Fruit fly (Drosophila melanogaster) whole organism, embryonic: ENCODE measurements around the gene CG3294.
A peak's percentile ranks its signal among the peaks of the same experiment; 100 is the strongest.

Experiments
- CG10209 ChIP-seq: fragments of 200-800 bp; sonication (Bioruptor generic); optimal IDR thresholded peaks from 3 replicates; lab custom pipeline; 2017; ENCODE audit warnings: missing biosample characterization, mild to moderate bottlenecking, missing genetic modification characterization, missing genetic modification reagents
- CG10431 ChIP-seq: fragments of 200-800 bp; sonication (Bioruptor generic); optimal IDR thresholded peaks from 3 replicates; lab custom pipeline; 2018; ENCODE audit warnings: missing biosample characterization, mild to moderate bottlenecking, missing genetic modification characterization
- CG12071 ChIP-seq: fragments of 200-800 bp; sonication (Bioruptor generic); optimal IDR thresholded peaks from 3 replicates; lab custom pipeline; 2018; ENCODE audit warnings: missing biosample characterization, mild to moderate bottlenecking, missing genetic modification characterization
- CG12104 ChIP-seq: fragments of 200-800 bp; sonication (Bioruptor generic); optimal IDR thresholded peaks from 3 replicates; lab custom pipeline; 2016; ENCODE audit warnings: missing biosample characterization, missing genetic modification characterization
- CG12219 ChIP-seq: fragments of 200-800 bp; sonication (Bioruptor generic); optimal IDR thresholded peaks from 3 replicates; lab custom pipeline; 2018; ENCODE audit warnings: missing biosample characterization, mild to moderate bottlenecking, missing genetic modification characterization
- CG14710 ChIP-seq: fragments of 200-800 bp; sonication (Bioruptor generic); optimal IDR thresholded peaks from 3 replicates; lab custom pipeline; 2019; ENCODE audit warnings: missing biosample characterization, mild to moderate bottlenecking, missing genetic modification characterization, moderate library complexity
- CG15011 ChIP-seq: fragments of 200-800 bp; sonication (Bioruptor generic); optimal IDR thresholded peaks from 3 replicates; lab custom pipeline; 2018; ENCODE audit warnings: missing biosample characterization, mild to moderate bottlenecking, missing genetic modification characterization
- CG15073 ChIP-seq: fragments of 200-800 bp; sonication (Bioruptor generic); optimal IDR thresholded peaks from 2 replicates; lab custom pipeline; 2016; ENCODE audit warnings: missing biosample characterization, missing genetic modification characterization
- CG15601 ChIP-seq: fragments of 200-800 bp; sonication (Bioruptor generic); optimal IDR thresholded peaks from 3 replicates; lab custom pipeline; 2019; ENCODE audit warnings: missing biosample characterization, mild to moderate bottlenecking, missing genetic modification characterization, moderate library complexity
- CG1647 ChIP-seq: fragments of 200-800 bp; sonication (Bioruptor generic); optimal IDR thresholded peaks from 3 replicates; lab custom pipeline; 2016; ENCODE audit warnings: missing biosample characterization, missing genetic modification characterization
- CG17912 ChIP-seq: fragments of 200-800 bp; sonication (Bioruptor generic); optimal IDR thresholded peaks from 2 replicates; lab custom pipeline; 2018; ENCODE audit warnings: missing biosample characterization, mild to moderate bottlenecking, missing genetic modification characterization
- CG1792 ChIP-seq: fragments of 200-800 bp; sonication (Bioruptor generic); optimal IDR thresholded peaks from 2 replicates; lab custom pipeline; 2016; ENCODE audit warnings: missing biosample characterization, missing genetic modification characterization
- CG31365 ChIP-seq: fragments of 200-800 bp; sonication (Bioruptor generic); optimal IDR thresholded peaks from 2 replicates; lab custom pipeline; 2018; ENCODE audit warnings: missing biosample characterization, mild to moderate bottlenecking, missing genetic modification characterization
- CG4424 ChIP-seq: fragments of 200-800 bp; sonication (Bioruptor generic); optimal IDR thresholded peaks from 3 replicates; lab custom pipeline; 2016; ENCODE audit warnings: missing biosample characterization, missing genetic modification characterization
- CG7372 ChIP-seq: fragments of 200-800 bp; sonication (Bioruptor generic); IDR thresholded peaks from 2 replicates; pipeline ENCODE4 v1.3.6; 2022; ENCODE audit warnings: missing biosample characterization, missing genetic modification characterization
- CG8359 ChIP-seq: fragments of 200-800 bp; sonication (Bioruptor generic); optimal IDR thresholded peaks from 2 replicates; lab custom pipeline; 2017; ENCODE audit warnings: missing biosample characterization, mild to moderate bottlenecking, missing genetic modification characterization, borderline replicate concordance
- Dll ChIP-seq: fragments of 200-800 bp; sonication (Bioruptor generic); IDR thresholded peaks from 4 replicates; pipeline ENCODE4 v1.3.6; 2022; ENCODE audit warnings: missing biosample characterization, missing genetic modification characterization; ENCODE audit not compliant: partially characterized antibody
- Fer2 ChIP-seq: fragments of 200-800 bp; sonication (Bioruptor generic); optimal IDR thresholded peaks from 2 replicates; lab custom pipeline; 2018; ENCODE audit warnings: missing biosample characterization, mild to moderate bottlenecking, missing genetic modification characterization, moderate library complexity
- Hr3 ChIP-seq: fragments of 200-800 bp; sonication (Bioruptor generic); optimal IDR thresholded peaks from 3 replicates; lab custom pipeline; 2016; ENCODE audit warnings: missing biosample characterization, missing genetic modification characterization
- Mes4 ChIP-seq: fragments of 200-800 bp; sonication (Bioruptor generic); optimal IDR thresholded peaks from 2 replicates; lab custom pipeline; 2016; ENCODE audit warnings: missing biosample characterization, missing genetic modification characterization
- Nf-YA ChIP-seq: fragments of 200-800 bp; sonication (Bioruptor generic); IDR thresholded peaks from 2 replicates; pipeline ENCODE4 v1.3.6; 2022; ENCODE audit warnings: missing biosample characterization, missing genetic modification characterization
- Pdp1 ChIP-seq, 2 experiments: fragments of 200-800 bp; sonication (Bioruptor generic); optimal IDR thresholded peaks; 3 replicates each; lab custom pipeline; 2016; ENCODE audit warnings: missing biosample characterization in 2 of 2, missing genetic modification characterization in 2 of 2, mild to moderate bottlenecking in 1 of 2, moderate library complexity in 1 of 2
- Scr ChIP-seq: fragments of 200-800 bp; sonication (Bioruptor generic); IDR thresholded peaks from 2 replicates; pipeline ENCODE4 v1.3.6; 2022; ENCODE audit warnings: missing biosample characterization, missing genetic modification characterization; ENCODE audit not compliant: partially characterized antibody
- ab ChIP-seq: fragments of 200-800 bp; sonication (Bioruptor generic); optimal IDR thresholded peaks from 2 replicates; lab custom pipeline; 2016; ENCODE audit warnings: missing biosample characterization, missing genetic modification characterization
- az2 ChIP-seq: fragments of 200-800 bp; sonication (Bioruptor generic); optimal IDR thresholded peaks from 3 replicates; lab custom pipeline; 2016; ENCODE audit warnings: missing biosample characterization, missing genetic modification characterization
- bsh ChIP-seq, 2 experiments: fragments of 200-800 bp; sonication (Bioruptor generic); optimal IDR thresholded peaks; 2 replicates each; lab custom pipeline; 2017 to 2018; ENCODE audit warnings: mild to moderate bottlenecking in 2 of 2, missing biosample characterization in 2 of 2, missing genetic modification characterization in 2 of 2, moderate library complexity in 1 of 2
- cg ChIP-seq: fragments of 200-800 bp; sonication (Bioruptor generic); optimal IDR thresholded peaks from 3 replicates; lab custom pipeline; 2019; ENCODE audit warnings: missing biosample characterization, mild to moderate bottlenecking, missing genetic modification characterization, moderate library complexity
- chif ChIP-seq, 2 experiments: fragments of 200-800 bp; sonication (Bioruptor generic); optimal IDR thresholded peaks; 3 replicates each; lab custom pipeline; 2016; ENCODE audit warnings: missing biosample characterization in 2 of 2, missing genetic modification characterization in 2 of 2
- esg ChIP-seq: fragments of 200-800 bp; sonication (Bioruptor generic); conservative IDR thresholded peaks from 2 replicates; pipeline ENCODE4 v1.3.6; 2022; ENCODE audit warnings: missing biosample characterization, missing genetic modification characterization
- fd96Cb ChIP-seq: fragments of 200-800 bp; sonication (Bioruptor generic); optimal IDR thresholded peaks from 2 replicates; lab custom pipeline; 2018; ENCODE audit warnings: missing biosample characterization, mild to moderate bottlenecking, missing genetic modification characterization, moderate library complexity
- grn ChIP-seq: fragments of 200-800 bp; sonication (Bioruptor generic); optimal IDR thresholded peaks from 3 replicates; lab custom pipeline; 2017; ENCODE audit warnings: missing biosample characterization, missing genetic modification characterization
- gsb-n ChIP-seq: fragments of 200-800 bp; sonication (Bioruptor generic); optimal IDR thresholded peaks from 3 replicates; lab custom pipeline; 2018; ENCODE audit warnings: missing biosample characterization, mild to moderate bottlenecking, missing genetic modification characterization
- her ChIP-seq: fragments of 200-800 bp; sonication (Bioruptor generic); optimal IDR thresholded peaks from 2 replicates; lab custom pipeline; 2016; ENCODE audit warnings: missing biosample characterization, missing genetic modification characterization
- kah ChIP-seq: fragments of 200-800 bp; sonication (Bioruptor generic); optimal IDR thresholded peaks from 2 replicates; lab custom pipeline; 2018; ENCODE audit warnings: missing biosample characterization, mild to moderate bottlenecking, missing genetic modification characterization
- kni ChIP-seq: fragments of 200-800 bp; sonication (Bioruptor generic); optimal IDR thresholded peaks from 3 replicates; lab custom pipeline; 2017; ENCODE audit warnings: mild to moderate bottlenecking, missing biosample characterization, missing genetic modification reagents, missing genetic modification characterization
- knrl ChIP-seq: fragments of 200-800 bp; sonication (Bioruptor generic); IDR thresholded peaks from 3 replicates; pipeline ENCODE4 v1.3.6; 2022; ENCODE audit warnings: missing biosample characterization, missing genetic modification characterization; ENCODE audit not compliant: partially characterized antibody
- lov ChIP-seq, 2 experiments: fragments of 200-800 bp in 1 of 2; fragments of >200 bp in 1 of 2; sonication (Bioruptor generic) in 1 of 2; IDR thresholded peaks in 1 of 2; optimal IDR thresholded peaks in 1 of 2; 2 replicates in 1 of 2; 3 replicates in 1 of 2; pipeline versions ENCODE4 v1.3.6 to Lab custom; 2017 to 2022; ENCODE audit warnings: missing biosample characterization in 1 of 2, missing genetic modification characterization in 1 of 2
- nmo ChIP-seq: fragments of 200-800 bp; sonication (Bioruptor generic); optimal IDR thresholded peaks from 2 replicates; lab custom pipeline; 2018; ENCODE audit warnings: missing biosample characterization, mild to moderate bottlenecking, missing genetic modification characterization, moderate library complexity
- phol ChIP-seq: fragments of 200-800 bp; sonication (Bioruptor generic); optimal IDR thresholded peaks from 3 replicates; lab custom pipeline; 2018; ENCODE audit warnings: missing biosample characterization, mild to moderate bottlenecking, missing genetic modification characterization, moderate library complexity
- pum ChIP-seq: fragments of 200-800 bp; sonication (Bioruptor generic); optimal IDR thresholded peaks from 2 replicates; lab custom pipeline; 2016; ENCODE audit warnings: missing biosample characterization, missing genetic modification characterization
- schlank ChIP-seq: fragments of 200-800 bp; sonication (Bioruptor generic); optimal IDR thresholded peaks from 2 replicates; lab custom pipeline; 2018; ENCODE audit warnings: missing biosample characterization, mild to moderate bottlenecking, missing genetic modification characterization
- sqz ChIP-seq: fragments of 200-800 bp; sonication (Bioruptor generic); optimal IDR thresholded peaks from 3 replicates; lab custom pipeline; 2018; ENCODE audit warnings: missing biosample characterization, mild to moderate bottlenecking, missing genetic modification characterization
- stc ChIP-seq: fragments of 200-800 bp; sonication (Bioruptor generic); IDR thresholded peaks from 2 replicates; pipeline ENCODE4 v1.3.6; 2022; ENCODE audit warnings: missing biosample characterization, missing genetic modification characterization
- tin ChIP-seq: fragments of 200-800 bp; sonication (Bioruptor generic); optimal IDR thresholded peaks from 3 replicates; lab custom pipeline; 2016; ENCODE audit warnings: missing biosample characterization, missing genetic modification characterization
- ttk ChIP-seq: fragments of 200-800 bp; sonication (Bioruptor generic); IDR thresholded peaks from 2 replicates; pipeline ENCODE4 v2.1.2; 2022; ENCODE audit warnings: missing biosample characterization, missing genetic modification characterization
- tup ChIP-seq: fragments of 200-800 bp; sonication (Bioruptor generic); optimal IDR thresholded peaks from 2 replicates; lab custom pipeline; 2016; ENCODE audit warnings: missing biosample characterization, mild to moderate bottlenecking, missing genetic modification characterization, moderate library complexity
- yki ChIP-seq: fragments of >200 bp; optimal IDR thresholded peaks from 3 replicates; lab custom pipeline; 2018
- zf30C ChIP-seq: fragments of 200-800 bp; sonication (Bioruptor generic); optimal IDR thresholded peaks from 3 replicates; lab custom pipeline; 2018; ENCODE audit warnings: missing biosample characterization, mild to moderate bottlenecking, missing genetic modification characterization

CG3294 gene

DNA sequence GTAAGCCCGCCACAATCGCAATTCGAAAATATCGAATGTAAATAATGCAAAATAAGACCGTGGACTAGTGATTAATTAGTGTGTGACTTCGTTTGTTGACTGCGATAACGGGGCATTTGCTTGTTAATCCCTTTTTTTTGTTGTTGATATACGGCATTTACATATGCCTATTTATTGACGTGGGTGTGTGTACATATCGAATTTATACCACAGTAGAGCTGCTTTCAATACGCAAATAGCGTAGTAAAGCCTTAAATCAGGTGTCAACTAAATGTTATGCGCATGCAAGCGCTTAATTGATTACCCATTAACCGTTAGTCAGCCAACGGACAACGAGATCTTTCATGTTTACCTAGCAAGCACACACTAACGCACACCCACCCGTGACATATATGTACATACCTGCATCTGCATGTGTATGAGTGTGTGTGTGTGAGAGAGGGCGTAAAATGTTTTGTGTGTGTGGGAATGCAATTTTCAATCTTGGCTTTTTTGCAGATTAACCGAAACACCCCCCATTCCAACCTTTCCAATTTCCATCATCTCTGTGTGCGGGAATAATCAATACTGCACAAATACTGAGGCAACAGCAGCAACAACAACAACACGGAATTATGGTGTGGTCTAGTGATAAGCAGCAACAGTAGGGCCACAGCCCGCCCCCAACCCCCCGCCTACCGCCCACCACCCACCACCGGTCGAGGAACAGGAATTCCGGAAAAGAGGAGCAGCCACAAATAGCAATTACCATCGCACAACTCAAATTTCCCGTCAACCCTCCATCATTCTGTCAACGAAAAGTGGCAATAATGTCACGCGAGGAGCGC, 44.4 kb downstream of the CG3294 start (continued):
- TF ChIP-seq CG31365 (tag; lab: Kevin White, UChicago), result peak; percentile 51
- peak; percentile 42 for TF ChIP-seq CG14710 (tag; lab: Kevin White, UChicago)
- peak; percentile 36 for TF ChIP-seq kah (GFP tag; lab: Kevin White, UChicago)
- TF ChIP-seq chif (GFP tag; optimal IDR thresholded peaks at IDR 0.05; lab: Kevin White, UChicago), result no peak
- no peak for TF ChIP-seq CG4424
- TF ChIP-seq CG17912 (GFP tag; lab: Kevin White, UChicago), result peak; percentile 15
- peak; percentile 52 for TF ChIP-seq CG12219 (GFP tag; lab: Kevin White, UChicago)
- peak; percentile 74 for TF ChIP-seq cg (GFP tag; lab: Kevin White, UChicago)
- no peak for TF ChIP-seq tin (GFP tag; lab: Kevin White, UChicago)
- TF ChIP-seq CG1792 (GFP tag; lab: Kevin White, UChicago), result peak; percentile 68
- no peak for TF ChIP-seq ab
- TF ChIP-seq CG10431 (GFP tag; lab: Kevin White, UChicago), result peak; percentile 65
- TF ChIP-seq grn, result no peak
- TF ChIP-seq schlank (tag; lab: Kevin White, UChicago), result no peak
- TF ChIP-seq CG7372 (GFP tag; lab: Robert Waterston, UW), result no peak
- TF ChIP-seq CG15601, result peak; percentile 79
- TF ChIP-seq CG10209 (GFP tag; lab: Kevin White, UChicago), result peak; percentile 38
- no peak for TF ChIP-seq CG1647 (GFP tag; lab: Kevin White, UChicago)
- TF ChIP-seq CG8359 (GFP tag; lab: Kevin White, UChicago), result peak; percentile 24
- peak; percentile 28; the same call in 1 of the 2 replicates for TF ChIP-seq Nf-YA
- peak in 1 of 2 experiments; percentile 4 for TF ChIP-seq Pdp1 (GFP tag; optimal IDR thresholded peaks at IDR 0.05; lab: Kevin White, UChicago)
- TF ChIP-seq Dll, result no peak
- TF ChIP-seq her (GFP tag; lab: Kevin White, UChicago), result no peak
- TF ChIP-seq tup, result peak; percentile 3
- TF ChIP-seq knrl (GFP tag; lab: Robert Waterston, UW), result no peak
- TF ChIP-seq yki (lab: Kevin White, UChicago), result no peak
- no peak for TF ChIP-seq CG15073 (GFP tag; lab: Kevin White, UChicago)
- no peak for TF ChIP-seq Scr
- TF ChIP-seq az2 (GFP tag; lab: Kevin White, UChicago), result no peak
- TF ChIP-seq ttk (GFP tag; lab: Robert Waterston, UW), result no peak
- no peak for TF ChIP-seq fd96Cb (tag; lab: Kevin White, UChicago)
- TF ChIP-seq esg (GFP tag; lab: Robert Waterston, UW), result no peak
- TF ChIP-seq kni (GFP tag; lab: Kevin White, UChicago), result peak; percentile 87
- no peak for TF ChIP-seq phol (tag; lab: Kevin White, UChicago)
- no peak for TF ChIP-seq lov (optimal IDR thresholded peaks at IDR 0.05; lab: Kevin White, UChicago)
- TF ChIP-seq lov (GFP tag; IDR thresholded peaks at IDR 0.05; lab: Robert Waterston, UW), result peak; percentile 67; the same call in 1 of the 3 replicates
- peak; percentile 13 for TF ChIP-seq Mes4
- TF ChIP-seq zf30C (GFP tag; lab: Kevin White, UChicago), result no peak
- TF ChIP-seq CG12104 (GFP tag; lab: Kevin White, UChicago), result no peak
- no peak for TF ChIP-seq CG15011
- no peak for TF ChIP-seq pum (GFP tag; lab: Kevin White, UChicago)
- TF ChIP-seq stc (GFP tag; lab: Robert Waterston, UW), result peak; percentile 31; the same call in 1 of the 2 replicates
- TF ChIP-seq gsb-n (tag; lab: Kevin White, UChicago), result peak; percentile 15
- TF ChIP-seq nmo, result no peak
- peak; percentile 11 for TF ChIP-seq sqz
- TF ChIP-seq CG12071 (GFP tag; lab: Kevin White, UChicago), result peak; percentile 66
- TF ChIP-seq Hr3 (GFP tag; lab: Kevin White, UChicago), result no peak
- peak; percentile 4 for TF ChIP-seq Fer2 (tag; lab: Kevin White, UChicago)
- peak in 1 of 2 experiments; percentile 66 for TF ChIP-seq bsh (GFP tag; optimal IDR thresholded peaks at IDR 0.05; lab: Kevin White, UChicago)
